Worm (Caenorhabditis elegans): ENCODE measurements around the gene Y43C5B.2.
A peak's percentile ranks its signal among the peaks of the same experiment; 100 is the strongest.

Y43C5B.2 gene

ce11 chrIV:10313565-10313964 is 38.6 kb downstream of the Y43C5B.2 start, which contains the start of gene acs-18:
Gene acs-18 (minus strand): TSS chrIV:10313665.
- TF ChIP-seq pha-2 (tag; optimal IDR thresholded peaks at IDR 0.05) (no peak), hlh-13 (GFP tag; optimal IDR thresholded peaks at IDR 0.05) (no peak), syd-9 (tag; optimal IDR thresholded peaks at IDR 0.05) (no peak)

ce11 chrIV:10311115-10311514 is 41.0 kb downstream of the Y43C5B.2 start:
- TF ChIP-seq hlh-8 (tag; optimal IDR thresholded peaks at IDR 0.05) (no peak), ceh-48 (tag; optimal IDR thresholded peaks at IDR 0.05) (no peak), Y22D7AL.16 (tag; optimal IDR thresholded peaks at IDR 0.05) (no peak), nhr-11 (tag; optimal IDR thresholded peaks at IDR 0.05) (no peak), pha-4 (tag; optimal IDR thresholded peaks at IDR 0.05) (no peak), tbx-7 (tag; optimal IDR thresholded peaks at IDR 0.05) (no peak), ceh-24 (tag; optimal IDR thresholded peaks at IDR 0.05) (no peak), lim-6 (tag; optimal IDR thresholded peaks at IDR 0.05) (no peak)

- TF ChIP-seq sdc-2 (tag; optimal IDR thresholded peaks at IDR 0.05), result no peak
- TF ChIP-seq tbx-7 (tag; optimal IDR thresholded peaks at IDR 0.05), result no peak
- no peak for TF ChIP-seq tbx-2 (tag; optimal IDR thresholded peaks at IDR 0.05)
- no peak for TF ChIP-seq ceh-9 (tag; optimal IDR thresholded peaks at IDR 0.05)
- TF ChIP-seq gmeb-2 (tag; optimal IDR thresholded peaks at IDR 0.05), result no peak
- TF ChIP-seq hlh-8 (tag; optimal IDR thresholded peaks at IDR 0.05), result no peak
- no peak for TF ChIP-seq pax-1 (tag; optimal IDR thresholded peaks at IDR 0.05)
- TF ChIP-seq sox-2 (GFP tag; IDR thresholded peaks at IDR 0.05), result no peak
- no peak for TF ChIP-seq ceh-24 (tag; optimal IDR thresholded peaks at IDR 0.05)
Observed at ce11 chrIV:10310329-10310728, 41.8 kb downstream of the Y43C5B.2 start, which contains the start of gene R09E10.8. Gene R09E10.8 (minus strand): TSS chrIV:10310429.

- TF ChIP-seq C08G9.2 (tag; optimal IDR thresholded peaks at IDR 0.05) (no peak), dmd-4 (tag; optimal IDR thresholded peaks at IDR 0.05; ENCODE audit: borderline replicate concordance) (no peak), tbx-2 (tag; optimal IDR thresholded peaks at IDR 0.05) (no peak), pax-1 (tag; optimal IDR thresholded peaks at IDR 0.05) (peak; percentile 94), hlh-15 (tag; optimal IDR thresholded peaks at IDR 0.05) (no peak), odd-2 (tag; optimal IDR thresholded peaks at IDR 0.05) (no peak), unc-42 (tag; optimal IDR thresholded peaks at IDR 0.05) (no peak)
Observed at ce11 chrIV:10304383-10304782, 47.8 kb downstream of the Y43C5B.2 start.

ce11 chrIV:10302203-10302602 is 49.9 kb downstream of the Y43C5B.2 start, which contains the start of gene R09E10.5:
Gene R09E10.5 (minus strand): TSS chrIV:10302303.
- TF ChIP-seq unc-3 (GFP tag; conservative IDR thresholded peaks at IDR 0.05) (no peak), unc-3 (tag; optimal IDR thresholded peaks at IDR 0.05) (no peak), sox-4 (tag; optimal IDR thresholded peaks at IDR 0.05) (no peak), sox-2 (GFP tag; IDR thresholded peaks at IDR 0.05) (no peak), nhr-11 (tag; optimal IDR thresholded peaks at IDR 0.05) (no peak), pag-3 (tag; optimal IDR thresholded peaks at IDR 0.05; ENCODE audit: borderline replicate concordance) (no peak), ceh-6 (GFP tag; optimal IDR thresholded peaks at IDR 0.05) (no peak), hlh-6 (tag; optimal IDR thresholded peaks at IDR 0.05) (no peak), K09A11.1 (tag; optimal IDR thresholded peaks at IDR 0.05; ENCODE audit: insufficient read depth) (no peak), K02D7.2 (tag; optimal IDR thresholded peaks at IDR 0.05) (no peak), sdc-2 (tag; optimal IDR thresholded peaks at IDR 0.05) (no peak)

Data from whole organism, late embryonic.